Worm (Caenorhabditis elegans): ENCODE results near the gene nspg-7.1.
A peak's percentile ranks its signal among the peaks of the same experiment; 100 is the strongest.
"Not testable (repeated sequence)": the region's sequence is repeated elsewhere in the genome, so short reads cannot be mapped to it uniquely, and the experiment has no call there.

The nspg-7.1 gene

DNA sequence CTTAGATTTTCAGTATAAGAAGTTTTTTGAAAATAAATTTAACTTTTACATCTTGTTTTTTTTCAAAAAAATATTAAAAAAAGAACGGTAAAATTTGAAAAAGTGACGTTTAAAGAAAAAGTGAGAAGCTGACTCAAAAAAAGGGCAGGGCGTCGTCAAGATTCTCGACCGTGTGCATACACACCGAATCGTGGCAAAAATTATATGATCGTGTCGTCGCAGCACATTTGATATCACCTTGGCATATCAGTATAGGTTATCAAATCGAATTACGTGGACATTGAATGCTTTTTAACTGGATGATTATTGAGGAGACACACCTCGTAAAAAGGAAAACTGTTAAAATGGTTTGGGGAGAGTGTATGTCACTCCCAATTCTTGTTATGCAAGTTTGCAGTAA lies 2.4 kb upstream of the nspg-7.1 start:
- TF ChIP-seq dao-5 (tag; optimal IDR thresholded peaks at IDR 0.05) (no peak), W03F9.2 (tag; optimal IDR thresholded peaks at IDR 0.05) (no peak), him-1 (tag; optimal IDR thresholded peaks at IDR 0.05) (no peak)

DNA sequence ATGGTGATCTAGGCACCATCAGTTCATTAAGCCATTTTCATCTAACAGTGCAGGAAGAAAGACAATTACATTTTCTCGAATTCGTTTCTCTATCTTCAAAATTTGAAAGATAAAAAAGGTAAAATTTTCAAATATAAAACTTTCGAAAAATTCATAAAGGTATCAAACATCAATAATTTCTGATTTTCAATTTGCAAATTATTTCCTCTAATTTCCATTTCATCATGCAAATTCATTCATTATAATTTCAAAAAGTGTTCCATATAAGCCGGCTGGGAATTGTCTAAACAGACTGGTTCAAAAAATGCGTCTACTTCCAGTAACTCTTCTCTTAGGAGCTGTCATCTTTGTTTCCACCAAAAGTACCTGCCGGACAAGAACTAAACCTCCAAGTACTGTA lies 2.9 kb downstream of the nspg-7.1 start, which contains the start of gene clec-183:
TSS of gene clec-183 (plus strand) at position 301 of the 400 bp plus-strand sequence.
- TF ChIP-seq him-1 (tag; optimal IDR thresholded peaks at IDR 0.05) (no peak), dao-5 (tag; optimal IDR thresholded peaks at IDR 0.05) (no peak), W03F9.2 (tag; optimal IDR thresholded peaks at IDR 0.05) (no peak)

DNA sequence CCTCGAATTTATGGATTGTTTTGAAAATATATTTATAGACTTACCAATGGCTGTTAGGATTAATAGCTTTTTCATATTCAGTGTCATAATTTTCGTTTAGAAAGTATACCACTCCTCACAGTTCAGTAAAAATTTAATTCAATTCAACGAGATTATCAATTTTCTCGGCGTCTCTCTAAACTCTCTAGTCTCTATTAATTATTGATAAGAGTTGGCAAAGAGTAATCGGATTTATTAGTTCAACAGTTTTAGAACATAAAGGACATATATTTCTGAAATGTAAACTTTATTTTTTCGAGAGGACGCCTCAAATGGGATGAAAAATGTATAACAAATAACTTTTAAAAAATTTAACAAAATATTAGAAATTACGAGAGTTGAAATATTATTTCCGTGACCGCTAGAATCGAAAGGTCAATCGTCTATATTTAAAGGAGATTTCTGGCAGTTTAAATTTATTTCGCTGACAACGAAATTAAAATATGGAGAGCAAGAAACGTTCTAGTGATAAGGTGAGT lies 6.6 kb downstream of the nspg-7.1 start, which contains the start of the genes nspg-11 and F49C12.15:
TSS of gene nspg-11 (minus strand) at position 101 of the 518 bp plus-strand sequence.
TSS of gene F49C12.15 (plus strand) at position 468 of the 518 bp plus-strand sequence.
- no peak for TF ChIP-seq dao-5 (tag; optimal IDR thresholded peaks at IDR 0.05)
- no peak for TF ChIP-seq W03F9.2 (tag; optimal IDR thresholded peaks at IDR 0.05)
- TF ChIP-seq him-1 (tag; optimal IDR thresholded peaks at IDR 0.05), result no peak

DNA sequence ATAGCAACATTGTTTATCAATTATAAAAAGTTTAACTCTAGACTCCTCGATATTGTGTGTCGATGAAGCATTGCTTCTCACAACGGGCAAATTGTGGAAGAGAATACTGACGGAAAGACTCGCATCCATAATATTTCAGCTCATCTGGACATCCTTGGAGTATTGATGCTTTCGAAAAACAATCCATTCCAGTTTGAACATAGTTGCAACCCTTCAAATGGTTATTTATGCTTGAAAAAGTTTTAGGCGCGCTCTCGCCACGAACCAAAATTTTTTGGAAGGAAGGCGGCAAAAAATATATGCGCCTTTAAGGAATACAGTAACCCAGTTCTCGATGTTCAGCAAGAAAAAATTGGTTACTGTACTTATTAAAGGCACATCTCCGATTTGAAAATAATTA lies 8.2 kb downstream of the nspg-7.1 start:
- TF ChIP-seq W03F9.2 (tag; optimal IDR thresholded peaks at IDR 0.05), result no peak
- no peak for TF ChIP-seq dao-5 (tag; optimal IDR thresholded peaks at IDR 0.05)
- no peak for TF ChIP-seq him-1 (tag; optimal IDR thresholded peaks at IDR 0.05)

DNA sequence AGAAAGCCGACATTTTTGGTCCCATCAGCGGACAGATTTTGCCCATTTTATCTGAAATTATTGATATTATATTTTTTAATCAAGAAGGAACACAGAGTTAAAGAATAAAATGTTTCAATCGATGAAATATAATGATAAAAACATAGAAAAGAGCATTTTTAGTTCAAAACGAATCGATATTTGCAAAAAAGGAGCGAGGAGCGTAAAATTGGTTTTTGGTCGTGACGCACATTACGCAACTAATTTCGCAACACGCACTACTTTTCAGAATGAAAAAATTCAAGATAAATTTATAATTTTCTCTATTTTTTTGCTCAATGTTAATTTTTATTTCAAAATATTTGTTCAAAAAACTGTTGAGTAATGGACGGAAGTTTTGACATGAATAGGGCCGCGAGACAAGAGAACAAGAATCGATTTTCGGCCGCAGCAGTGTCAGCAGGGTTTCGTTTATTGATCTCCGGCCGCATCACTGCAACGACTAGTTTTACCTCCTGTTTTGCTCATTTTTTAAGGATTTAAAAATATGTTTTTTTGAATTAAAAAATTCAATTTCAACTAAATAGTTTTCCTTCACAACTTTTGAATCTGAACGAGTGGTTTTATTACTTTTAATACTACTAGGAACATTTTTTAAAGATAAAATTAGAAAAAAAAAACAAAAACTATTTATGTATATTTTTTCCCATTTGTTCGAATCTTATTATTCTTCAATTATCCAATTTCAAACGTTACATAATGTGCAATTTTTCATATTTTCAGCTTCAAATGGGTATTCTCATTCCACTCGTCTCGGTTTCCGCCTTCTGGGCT lies 9.4 kb downstream of the nspg-7.1 start, which contains the start of the genes F49C12.12 and vha-17:
TSS of gene F49C12.12 (minus strand) at position 51 of the 813 bp plus-strand sequence.
TSS of gene vha-17 (plus strand) at position 763 of the 813 bp plus-strand sequence.
- TF ChIP-seq dao-5 (tag; optimal IDR thresholded peaks at IDR 0.05) (no peak), W03F9.2 (tag; optimal IDR thresholded peaks at IDR 0.05) (peak; percentile 28)

DNA sequence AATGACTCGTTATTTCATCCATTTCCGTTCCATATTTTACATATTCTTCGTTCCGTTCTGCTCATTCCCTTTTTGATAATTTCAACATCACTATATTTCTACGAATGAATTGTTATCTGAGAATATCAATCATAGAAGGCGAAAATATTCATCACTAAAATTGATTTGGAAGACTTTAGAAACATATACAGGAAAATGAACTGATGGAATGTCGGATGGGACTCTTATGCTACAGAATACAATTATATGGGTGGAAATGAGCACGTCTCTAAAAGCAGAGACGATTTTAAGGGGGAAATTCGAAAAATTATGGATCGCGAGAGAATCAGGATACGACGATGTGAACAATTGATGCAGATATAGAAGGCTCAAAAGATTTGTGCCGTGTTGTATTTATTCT lies 10.6 kb downstream of the nspg-7.1 start:
- no peak for TF ChIP-seq him-1 (tag; optimal IDR thresholded peaks at IDR 0.05)
- TF ChIP-seq dao-5 (tag; optimal IDR thresholded peaks at IDR 0.05), result no peak
- TF ChIP-seq W03F9.2 (tag; optimal IDR thresholded peaks at IDR 0.05), result no peak

DNA sequence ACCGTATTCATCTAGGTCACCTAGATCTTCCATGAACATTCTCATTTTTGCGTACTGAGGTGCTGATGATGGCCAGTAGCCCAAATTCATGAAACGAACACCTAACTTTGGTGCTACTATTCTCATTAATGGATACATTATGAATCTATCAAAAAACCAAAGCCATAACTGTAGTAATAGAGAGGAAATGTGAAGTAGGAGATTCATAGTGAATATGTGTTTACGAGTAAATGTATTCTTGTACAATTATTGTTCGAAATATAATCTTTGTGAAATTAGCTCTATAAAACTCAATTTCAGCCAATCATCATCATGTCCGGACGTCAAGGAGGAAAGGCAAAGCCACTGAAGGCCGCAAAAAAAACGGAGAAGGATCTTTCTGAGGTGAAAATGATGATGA lies 11.6 kb downstream of the nspg-7.1 start, which contains the start of the genes F49C12.11 and nemt-1:
TSS of gene F49C12.11 (plus strand) at position 301 of the 400 bp plus-strand sequence.
TSS of gene nemt-1 (minus strand) at position 360 of the 400 bp plus-strand sequence.
- TF ChIP-seq dao-5 (tag; optimal IDR thresholded peaks at IDR 0.05) (no peak), W03F9.2 (tag; optimal IDR thresholded peaks at IDR 0.05) (no peak), him-1 (tag; optimal IDR thresholded peaks at IDR 0.05) (no peak)

DNA sequence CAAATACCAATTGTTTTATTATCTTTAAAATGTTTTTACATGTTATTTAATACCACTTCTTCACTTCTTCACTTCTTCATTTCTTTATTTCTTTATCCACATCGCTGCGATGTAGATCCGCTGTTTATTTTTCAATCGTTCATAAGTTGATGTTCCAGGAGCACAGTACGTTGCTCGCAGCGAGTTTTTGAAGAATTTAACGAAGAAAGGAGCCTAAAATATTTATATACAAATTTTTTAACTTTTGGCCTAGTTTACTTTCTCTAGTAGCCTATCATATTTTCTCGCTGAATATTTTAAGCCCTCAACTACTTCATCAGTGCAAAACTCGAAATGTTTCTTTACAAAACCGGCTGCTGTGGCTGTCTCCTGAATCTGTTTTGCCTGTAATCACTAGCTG lies 12.5 kb downstream of the nspg-7.1 start:
- TF ChIP-seq dao-5 (tag; optimal IDR thresholded peaks at IDR 0.05) (no peak), W03F9.2 (tag; optimal IDR thresholded peaks at IDR 0.05) (no peak), him-1 (tag; optimal IDR thresholded peaks at IDR 0.05) (no peak)

DNA sequence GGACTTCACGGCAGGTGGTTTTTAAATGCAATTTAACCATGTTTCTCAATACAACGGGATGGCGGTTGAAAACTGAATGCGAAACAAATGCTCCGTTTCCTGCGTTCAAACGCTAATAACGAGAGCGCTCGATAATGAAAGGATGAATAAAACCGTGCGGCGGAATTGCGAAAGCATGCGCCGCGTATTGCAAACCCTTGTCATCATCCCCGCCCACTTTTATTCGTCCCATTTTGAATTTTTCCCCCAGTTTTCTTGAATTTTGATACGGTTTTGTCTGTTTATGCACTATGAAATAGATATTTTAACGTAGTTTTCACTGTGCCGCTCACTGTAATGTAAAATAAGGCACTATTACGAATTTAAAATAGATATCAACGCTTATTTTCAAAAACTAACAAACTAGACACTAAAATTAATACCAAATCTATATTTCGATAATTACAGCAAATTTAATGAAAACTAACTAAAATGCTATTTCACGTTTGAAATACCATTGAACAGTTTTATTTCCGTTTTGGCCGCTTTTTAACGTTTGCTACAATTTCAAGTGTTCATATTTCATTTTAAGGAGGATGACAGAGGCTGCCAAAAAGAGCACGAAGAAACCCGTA lies 14.5 kb downstream of the nspg-7.1 start, which contains the start of the genes F49C12.9 and rpn-7:
TSS of gene F49C12.9 (minus strand) at position 148 of the 614 bp plus-strand sequence.
TSS of gene rpn-7 (plus strand) at position 564 of the 614 bp plus-strand sequence.
- peak; percentile 55 for TF ChIP-seq W03F9.2 (tag; optimal IDR thresholded peaks at IDR 0.05)
- no peak for TF ChIP-seq him-1 (tag; optimal IDR thresholded peaks at IDR 0.05)

DNA sequence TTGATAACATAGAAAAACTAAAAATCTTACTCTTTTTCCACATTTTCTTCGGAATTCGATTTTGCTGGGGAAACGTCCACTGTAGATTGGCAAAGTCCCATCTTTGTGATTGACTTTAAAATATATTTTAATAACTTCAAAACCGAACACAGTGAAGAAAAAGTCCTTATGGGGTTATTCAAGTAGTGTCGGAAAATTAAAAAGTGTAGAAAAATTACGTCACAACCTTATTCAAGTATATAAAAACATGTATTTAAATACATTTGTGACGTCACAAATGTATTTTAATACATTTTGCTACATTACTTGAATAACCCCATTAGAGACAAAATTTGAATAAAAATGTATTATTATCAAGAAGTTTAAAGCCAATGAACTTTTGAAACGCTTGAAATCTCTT lies 17.8 kb downstream of the nspg-7.1 start, which contains the start of gene F49C12.7:
TSS of gene F49C12.7 (minus strand) at position 101 of the 400 bp plus-strand sequence.
- TF ChIP-seq dao-5, W03F9.2, him-1 (tag; optimal IDR thresholded peaks at IDR 0.05): not testable (repeated sequence)

DNA sequence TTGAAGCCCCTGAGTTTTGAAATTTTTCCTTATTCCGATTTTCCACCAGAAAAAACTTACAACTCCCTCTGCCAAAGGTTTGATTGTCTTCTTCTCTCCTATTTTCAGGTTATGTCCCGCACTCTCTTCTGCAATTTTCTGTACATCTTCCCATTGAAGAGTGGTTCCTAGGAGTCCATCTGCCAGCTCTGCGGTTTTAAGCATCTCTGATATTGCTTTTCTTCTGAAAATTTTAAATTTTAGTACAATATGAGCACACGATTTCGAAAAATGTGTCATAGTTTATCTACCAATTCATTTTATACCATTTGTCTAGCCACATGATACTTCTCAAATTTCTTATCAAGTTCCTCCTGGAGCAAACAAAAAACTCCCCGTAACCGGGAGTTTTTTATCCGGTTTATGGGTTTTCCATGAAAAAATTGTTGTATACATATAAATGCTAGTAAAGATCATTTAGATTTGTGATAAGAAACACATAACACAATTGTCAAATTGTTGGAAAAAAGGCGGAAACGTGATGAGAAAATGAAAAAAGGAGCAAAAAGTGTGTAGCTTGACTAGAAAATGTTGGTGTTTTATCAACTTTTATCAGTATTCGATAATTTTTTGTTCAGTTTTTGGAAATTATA lies 19.6 kb downstream of the nspg-7.1 start:
- no peak for TF ChIP-seq W03F9.2 (tag; optimal IDR thresholded peaks at IDR 0.05)
- TF ChIP-seq him-1 (tag; optimal IDR thresholded peaks at IDR 0.05), result no peak
- no peak for TF ChIP-seq dao-5 (tag; optimal IDR thresholded peaks at IDR 0.05)

DNA sequence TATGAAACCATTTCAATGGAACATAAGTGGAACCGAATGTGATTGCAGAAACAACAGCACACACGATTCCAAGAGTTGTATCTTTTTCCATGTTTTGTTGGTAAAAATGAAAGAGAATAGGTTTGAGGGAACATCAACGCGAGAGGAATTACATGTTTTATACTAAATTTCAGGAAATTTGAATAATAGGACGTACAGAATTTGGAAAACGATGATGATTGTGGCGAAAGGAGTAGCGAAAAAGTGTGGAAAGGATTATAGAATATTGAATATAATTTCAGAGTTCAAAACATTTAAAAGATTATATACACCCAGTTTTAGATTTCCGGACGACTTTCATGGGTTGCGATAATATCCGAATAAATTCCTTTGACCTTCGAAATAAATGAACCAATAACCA lies 21.7 kb downstream of the nspg-7.1 start, which contains the start of gene F49C12.6:
TSS of gene F49C12.6 (minus strand) at position 101 of the 400 bp plus-strand sequence.
- TF ChIP-seq him-1 (tag; optimal IDR thresholded peaks at IDR 0.05) (no peak), dao-5 (tag; optimal IDR thresholded peaks at IDR 0.05) (no peak), W03F9.2 (tag; optimal IDR thresholded peaks at IDR 0.05) (no peak)

DNA sequence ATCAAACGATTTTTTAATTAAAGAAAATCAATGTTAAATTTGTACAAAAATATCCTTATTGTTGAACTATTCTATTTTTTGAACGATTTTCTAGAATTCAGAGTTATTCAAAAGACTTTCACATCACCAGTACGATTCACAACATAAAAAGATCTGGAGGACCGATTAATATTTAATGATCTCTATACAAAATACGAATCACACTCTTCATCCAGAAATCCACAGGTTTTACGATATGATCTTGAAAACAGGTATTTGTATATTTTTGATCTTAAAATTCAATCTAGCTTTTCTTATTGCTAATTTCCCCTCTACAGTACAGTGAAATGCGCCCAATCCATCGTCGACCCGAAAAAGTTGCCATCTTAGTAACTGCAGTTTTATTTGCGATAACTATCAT lies 26.0 kb downstream of the nspg-7.1 start, which contains the start of gene F49C12.5:
TSS of gene F49C12.5 (plus strand) at position 301 of the 400 bp plus-strand sequence.
- no peak for TF ChIP-seq W03F9.2 (tag; optimal IDR thresholded peaks at IDR 0.05)
- TF ChIP-seq dao-5 (tag; optimal IDR thresholded peaks at IDR 0.05), result no peak
- no peak for TF ChIP-seq him-1 (tag; optimal IDR thresholded peaks at IDR 0.05)
